Fruit fly (Drosophila melanogaster) whole organism, embryonic: ENCODE data around the gene CG5160.
A peak's percentile ranks its signal among the peaks of the same experiment; 100 is the strongest.

Experiments used
- Ada2b ChIP-seq: fragments of 200-800 bp; sonication (Bioruptor generic); IDR thresholded peaks from 2 replicates; pipeline ENCODE4 v1.3.6; 2022; ENCODE audit warnings: missing biosample characterization, missing genetic modification characterization
- Aef1 ChIP-seq: fragments of 200-800 bp; sonication (Bioruptor generic); IDR thresholded peaks from 3 replicates; pipeline ENCODE4 v1.3.6; 2022; ENCODE audit warnings: missing biosample characterization, missing genetic modification characterization
- B-H2 ChIP-seq: fragments of 200-800 bp; sonication (Bioruptor generic); optimal IDR thresholded peaks from 2 replicates; lab custom pipeline; 2018; ENCODE audit warnings: missing biosample characterization, mild to moderate bottlenecking, missing genetic modification characterization
- CG10321 ChIP-seq: fragments of 200-800 bp; sonication (Bioruptor generic); IDR thresholded peaks from 2 replicates; pipeline ENCODE4 v1.3.6; 2022; ENCODE audit warnings: missing biosample characterization, missing genetic modification characterization
- CG10462 ChIP-seq: fragments of 200-800 bp; sonication (Bioruptor generic); optimal IDR thresholded peaks from 2 replicates; lab custom pipeline; 2016; ENCODE audit warnings: missing biosample characterization, missing genetic modification characterization
- CG10543 ChIP-seq: fragments of 200-800 bp; sonication (Bioruptor generic); optimal IDR thresholded peaks from 3 replicates; lab custom pipeline; 2017; ENCODE audit warnings: missing biosample characterization, mild to moderate bottlenecking, missing genetic modification characterization, moderate library complexity
- CG10565 ChIP-seq: fragments of 200-800 bp; sonication (Bioruptor generic); optimal IDR thresholded peaks from 3 replicates; lab custom pipeline; 2016; ENCODE audit warnings: missing biosample characterization, mild to moderate bottlenecking, missing genetic modification characterization
- CG12071 ChIP-seq: fragments of 200-800 bp; sonication (Bioruptor generic); optimal IDR thresholded peaks from 3 replicates; lab custom pipeline; 2018; ENCODE audit warnings: missing biosample characterization, mild to moderate bottlenecking, missing genetic modification characterization
- CG12299 ChIP-seq: fragments of 200-800 bp; sonication (Bioruptor generic); optimal IDR thresholded peaks from 2 replicates; lab custom pipeline; 2018; ENCODE audit warnings: missing biosample characterization, mild to moderate bottlenecking, missing genetic modification characterization
- CG15269 ChIP-seq: fragments of 200-800 bp; sonication (Bioruptor generic); optimal IDR thresholded peaks from 2 replicates; lab custom pipeline; 2018; ENCODE audit warnings: missing biosample characterization, mild to moderate bottlenecking, missing genetic modification characterization, moderate library complexity
- CG1647 ChIP-seq: fragments of 200-800 bp; sonication (Bioruptor generic); optimal IDR thresholded peaks from 3 replicates; lab custom pipeline; 2016; ENCODE audit warnings: missing biosample characterization, missing genetic modification characterization
- CG17328 ChIP-seq: fragments of 200-800 bp; sonication (Bioruptor generic); IDR thresholded peaks from 2 replicates; pipeline ENCODE4 v1.3.6; 2022; ENCODE audit warnings: missing biosample characterization, missing genetic modification characterization
- CG17361 ChIP-seq: fragments of 200-800 bp; sonication (Bioruptor generic); IDR thresholded peaks from 3 replicates; pipeline ENCODE4 v1.3.6; 2022; ENCODE audit warnings: missing biosample characterization, missing genetic modification characterization
- CG4328 ChIP-seq: fragments of 200-800 bp; sonication (Bioruptor generic); optimal IDR thresholded peaks from 3 replicates; lab custom pipeline; 2017; ENCODE audit warnings: missing biosample characterization, missing genetic modification reagents, missing genetic modification characterization
- CG4424 ChIP-seq: fragments of 200-800 bp; sonication (Bioruptor generic); optimal IDR thresholded peaks from 3 replicates; lab custom pipeline; 2016; ENCODE audit warnings: missing biosample characterization, missing genetic modification characterization
- CG7357 ChIP-seq: fragments of 200-800 bp; sonication (Bioruptor generic); IDR thresholded peaks from 3 replicates; pipeline ENCODE4 v1.3.6; 2022; ENCODE audit warnings: missing biosample characterization, missing genetic modification characterization
- CG7987 ChIP-seq: fragments of 200-800 bp; sonication (Bioruptor generic); optimal IDR thresholded peaks from 2 replicates; lab custom pipeline; 2018; ENCODE audit warnings: missing biosample characterization, mild to moderate bottlenecking, missing genetic modification characterization, moderate library complexity
- CG8089 ChIP-seq: fragments of 200-800 bp; sonication (Bioruptor generic); optimal IDR thresholded peaks from 3 replicates; lab custom pipeline; 2016; ENCODE audit warnings: missing biosample characterization, missing genetic modification characterization
- CG8281 ChIP-seq: fragments of 200-800 bp; sonication (Bioruptor generic); optimal IDR thresholded peaks from 2 replicates; lab custom pipeline; 2018; ENCODE audit warnings: missing biosample characterization, mild to moderate bottlenecking, missing genetic modification characterization, moderate library complexity
- CG8290 ChIP-seq, 3 experiments: fragments of 200-800 bp; sonication (Bioruptor generic); optimal IDR thresholded peaks; 2 replicates each; lab custom pipeline; 2016 to 2019; ENCODE audit warnings: missing biosample characterization in 3 of 3, missing genetic modification characterization in 3 of 3, mild to moderate bottlenecking in 2 of 3, moderate library complexity in 1 of 3
- CG8765 ChIP-seq: fragments of 200-800 bp; sonication (Bioruptor generic); IDR thresholded peaks from 2 replicates; pipeline ENCODE4 v1.3.6; 2022; ENCODE audit warnings: missing biosample characterization, missing genetic modification characterization
- D19B ChIP-seq: fragments of 200-800 bp; sonication (Bioruptor generic); optimal IDR thresholded peaks from 2 replicates; lab custom pipeline; 2017; ENCODE audit warnings: missing biosample characterization, mild to moderate bottlenecking, missing genetic modification characterization
- HLH4C ChIP-seq: fragments of 200-800 bp; sonication (Bioruptor generic); IDR thresholded peaks from 3 replicates; pipeline ENCODE4 v1.3.6; 2022; ENCODE audit warnings: missing biosample characterization, missing genetic modification characterization; ENCODE audit not compliant: partially characterized antibody
- Jarid2 ChIP-seq: fragments of 200-800 bp; sonication (Bioruptor generic); optimal IDR thresholded peaks from 3 replicates; lab custom pipeline; 2017; ENCODE audit warnings: mild to moderate bottlenecking, missing biosample characterization, missing genetic modification reagents, missing genetic modification characterization
- MESR4 ChIP-seq: fragments of 200-800 bp; sonication (Bioruptor generic); optimal IDR thresholded peaks from 2 replicates; lab custom pipeline; 2018; ENCODE audit warnings: missing biosample characterization, mild to moderate bottlenecking, missing genetic modification characterization, moderate library complexity
- Med ChIP-seq: fragments of 200-800 bp; sonication (Bioruptor generic); peaks from one replicate; lab custom pipeline; 2016; ENCODE audit warnings: missing biosample characterization, missing genetic modification characterization, mild to moderate bottlenecking, inconsistent platforms, moderate library complexity
- YL-1 ChIP-seq: fragments of 200-800 bp; sonication (Bioruptor generic); optimal IDR thresholded peaks from 3 replicates; lab custom pipeline; 2017; ENCODE audit warnings: missing biosample characterization, mild to moderate bottlenecking, missing genetic modification characterization
- bigmax ChIP-seq: fragments of 200-800 bp; sonication (Bioruptor generic); optimal IDR thresholded peaks from 2 replicates; lab custom pipeline; 2018; ENCODE audit warnings: missing biosample characterization, mild to moderate bottlenecking, missing genetic modification characterization
- cato ChIP-seq: fragments of 200-800 bp; sonication (Bioruptor generic); optimal IDR thresholded peaks from 2 replicates; lab custom pipeline; 2016; ENCODE audit warnings: missing biosample characterization, missing genetic modification characterization, borderline replicate concordance
- crc ChIP-seq: fragments of 200-800 bp; sonication (Bioruptor generic); optimal IDR thresholded peaks from 2 replicates; lab custom pipeline; 2016; ENCODE audit warnings: missing biosample characterization, missing genetic modification characterization
- cwo ChIP-seq: fragments of 200-800 bp; sonication (Bioruptor generic); optimal IDR thresholded peaks from 3 replicates; lab custom pipeline; 2017; ENCODE audit warnings: missing biosample characterization, missing genetic modification characterization, mild to moderate bottlenecking, moderate library complexity, missing genetic modification reagents
- exex ChIP-seq: fragments of 200-800 bp; sonication (Bioruptor generic); optimal IDR thresholded peaks from 4 replicates; lab custom pipeline; 2018; ENCODE audit warnings: missing biosample characterization, mild to moderate bottlenecking, missing genetic modification characterization, moderate library complexity
- ftz-f1 ChIP-seq: fragments of 200-800 bp; sonication (Bioruptor generic); optimal IDR thresholded peaks from 2 replicates; lab custom pipeline; 2016; ENCODE audit warnings: missing biosample characterization, missing genetic modification characterization
- fu2 ChIP-seq: fragments of 200-800 bp; sonication (Bioruptor generic); optimal IDR thresholded peaks from 2 replicates; lab custom pipeline; 2016; ENCODE audit warnings: missing biosample characterization, missing genetic modification characterization
- gsb-n ChIP-seq: fragments of 200-800 bp; sonication (Bioruptor generic); optimal IDR thresholded peaks from 3 replicates; lab custom pipeline; 2018; ENCODE audit warnings: missing biosample characterization, mild to moderate bottlenecking, missing genetic modification characterization
- h ChIP-seq: fragments of >200 bp; optimal IDR thresholded peaks from 2 replicates; lab custom pipeline; 2017
- her ChIP-seq: fragments of 200-800 bp; sonication (Bioruptor generic); optimal IDR thresholded peaks from 2 replicates; lab custom pipeline; 2016; ENCODE audit warnings: missing biosample characterization, missing genetic modification characterization
- jumu ChIP-seq: fragments of 200-800 bp; sonication (Bioruptor generic); optimal IDR thresholded peaks from 3 replicates; lab custom pipeline; 2016; ENCODE audit warnings: missing biosample characterization, missing genetic modification characterization
- luna ChIP-seq: fragments of 200-800 bp; sonication (Bioruptor generic); optimal IDR thresholded peaks from 2 replicates; lab custom pipeline; 2016; ENCODE audit warnings: missing biosample characterization, missing genetic modification characterization
- mld ChIP-seq: fragments of 200-800 bp; sonication (Bioruptor generic); IDR thresholded peaks from 3 replicates; pipeline ENCODE4 v1.3.6; 2022; ENCODE audit warnings: missing biosample characterization, missing genetic modification characterization; ENCODE audit not compliant: partially characterized antibody
- peb ChIP-seq: fragments of 200-800 bp; sonication (Bioruptor generic); IDR thresholded peaks from 2 replicates; pipeline ENCODE4 v1.3.6; 2022; ENCODE audit warnings: missing biosample characterization, missing genetic modification characterization
- pfk ChIP-seq: fragments of 200-800 bp; sonication (Bioruptor generic); optimal IDR thresholded peaks from 2 replicates; lab custom pipeline; 2018; ENCODE audit warnings: missing biosample characterization, mild to moderate bottlenecking, missing genetic modification characterization, moderate library complexity
- sd ChIP-seq: fragments of 200-800 bp; sonication (Bioruptor generic); optimal IDR thresholded peaks from 3 replicates; lab custom pipeline; 2018; ENCODE audit warnings: missing biosample characterization, mild to moderate bottlenecking, missing genetic modification characterization, moderate library complexity
- sr ChIP-seq: fragments of 200-800 bp; sonication (Bioruptor generic); IDR thresholded peaks from 3 replicates; pipeline ENCODE4 v1.3.6; 2022; ENCODE audit warnings: missing biosample characterization, missing genetic modification characterization
- stc ChIP-seq: fragments of 200-800 bp; sonication (Bioruptor generic); IDR thresholded peaks from 2 replicates; pipeline ENCODE4 v1.3.6; 2022; ENCODE audit warnings: missing biosample characterization, missing genetic modification characterization
- tgo ChIP-seq: fragments of 200-800 bp; sonication (Bioruptor generic); IDR thresholded peaks from 3 replicates; pipeline ENCODE4 v1.3.6; 2022; ENCODE audit warnings: missing biosample characterization, missing genetic modification characterization
- tup ChIP-seq: fragments of 200-800 bp; sonication (Bioruptor generic); optimal IDR thresholded peaks from 2 replicates; lab custom pipeline; 2016; ENCODE audit warnings: missing biosample characterization, mild to moderate bottlenecking, missing genetic modification characterization, moderate library complexity
- wdn ChIP-seq: fragments of 200-800 bp; sonication (Bioruptor generic); IDR thresholded peaks from 2 replicates; pipeline ENCODE4 v1.3.6; 2022; ENCODE audit warnings: missing biosample characterization, missing genetic modification characterization
- zf30C ChIP-seq: fragments of 200-800 bp; sonication (Bioruptor generic); optimal IDR thresholded peaks from 3 replicates; lab custom pipeline; 2018; ENCODE audit warnings: missing biosample characterization, mild to moderate bottlenecking, missing genetic modification characterization
- zfh1 ChIP-seq: fragments of 200-800 bp; sonication (Bioruptor generic); IDR thresholded peaks from 3 replicates; pipeline ENCODE4 v1.3.6; 2022; ENCODE audit warnings: missing biosample characterization, missing genetic modification characterization

CG5160 gene

dm6 chr2L:7427067-7427785, 28.7 kb upstream of the CG5160 start (continued):
- TF ChIP-seq HLH4C (no peak), CG7987 (GFP tag; lab: Kevin White, UChicago) (peak; percentile 99), cwo (GFP tag; lab: Kevin White, UChicago) (peak; percentile 75), zf30C (GFP tag; lab: Kevin White, UChicago) (no peak), CG8765 (GFP tag; lab: Robert Waterston, UW) (no peak), zfh1 (GFP tag; lab: Robert Waterston, UW) (no peak), CG4328 (GFP tag; lab: Kevin White, UChicago) (peak; percentile 18), wdn (no peak), Med (GFP tag; lab: Kevin White, UChicago) (peak; percentile 72), cato (GFP tag; lab: Kevin White, UChicago) (no peak), jumu (GFP tag; lab: Kevin White, UChicago) (no peak), D19B (GFP tag; lab: Kevin White, UChicago) (no peak), Jarid2 (no peak), CG12299 (tag; lab: Kevin White, UChicago) (no peak), CG12071 (GFP tag; lab: Kevin White, UChicago) (peak; percentile 17), stc (no peak), CG17361 (GFP tag; lab: Robert Waterston, UW) (no peak), CG10543 (GFP tag; lab: Kevin White, UChicago) (peak; percentile 61), CG7357 (GFP tag; lab: Robert Waterston, UW) (no peak), pfk (GFP tag; lab: Kevin White, UChicago) (peak; percentile 35), ftz-f1 (GFP tag; lab: Kevin White, UChicago) (peak; percentile 87), mld (0 out of 3 replicates have a peak, but pooled peaks have one; percentile 39), tup (GFP tag; lab: Kevin White, UChicago) (no peak), CG10565 (GFP tag; lab: Kevin White, UChicago) (no peak), CG4424 (GFP tag; lab: Kevin White, UChicago) (no peak), exex (tag; lab: Kevin White, UChicago) (peak; percentile 90), YL-1 (GFP tag; lab: Kevin White, UChicago) (peak; percentile 29), gsb-n (no peak), fu2 (GFP tag; lab: Kevin White, UChicago) (no peak), bigmax (GFP tag; lab: Kevin White, UChicago) (peak; percentile 89), CG8290 (GFP tag; optimal IDR thresholded peaks at IDR 0.05; lab: Kevin White, UChicago) (no peak), CG8290 (tag; optimal IDR thresholded peaks at IDR 0.05; lab: Kevin White, UChicago) (peak in 1 of 2 experiments; percentile 38), tgo (no peak), her (GFP tag; lab: Kevin White, UChicago) (no peak), crc (GFP tag; lab: Kevin White, UChicago) (no peak), sr (GFP tag; lab: Robert Waterston, UW) (no peak), B-H2 (GFP tag; lab: Kevin White, UChicago) (no peak), sd (tag; lab: Kevin White, UChicago) (peak; percentile 86), h (no peak), CG8281 (no peak), CG1647 (GFP tag; lab: Kevin White, UChicago) (no peak), peb (GFP tag; lab: Robert Waterston, UW) (no peak), Ada2b (GFP tag; lab: Robert Waterston, UW) (no peak), CG10462 (GFP tag; lab: Kevin White, UChicago) (no peak), CG17328 (GFP tag; lab: Robert Waterston, UW) (0 out of 2 replicates have a peak, but pooled peaks have one; percentile 4), CG15269 (no peak), CG10321 (no peak), CG8089 (GFP tag; lab: Kevin White, UChicago) (no peak), Aef1 (no peak), MESR4 (GFP tag; lab: Kevin White, UChicago) (peak; percentile 65), luna (no peak)
